Worm (Caenorhabditis elegans): ENCODE measurements around the gene T27A8.7.

T27A8.7 gene

DNA sequence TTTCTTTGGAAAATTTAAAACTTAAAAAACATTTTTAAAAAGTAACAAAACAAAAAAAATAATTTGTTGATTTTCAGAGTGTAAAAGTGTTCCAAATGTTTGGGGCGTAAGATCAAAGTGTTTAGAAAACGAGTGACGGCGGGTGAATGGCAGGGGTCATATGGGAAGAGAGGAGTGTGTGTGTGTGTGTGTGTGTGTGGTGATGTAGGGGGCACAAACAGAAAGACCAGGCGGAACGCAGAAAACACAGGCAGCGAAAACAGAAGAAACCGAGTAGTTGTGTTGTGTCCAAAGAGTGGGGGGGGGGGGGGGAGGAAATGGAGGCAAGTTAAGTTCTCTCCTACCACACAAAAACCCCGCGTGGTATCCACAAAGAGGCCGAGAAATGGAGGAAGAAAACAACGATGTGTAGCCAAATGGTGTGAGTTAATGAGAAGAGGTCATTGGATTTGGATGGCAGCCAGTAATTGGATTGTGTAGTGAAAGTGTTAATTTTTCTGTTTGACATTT, 15.1 kb upstream of the T27A8.7 start, which contains the start of gene B0395.3 (continued):
- TF ChIP-seq lsy-2 (tag; optimal IDR thresholded peaks at IDR 0.05): peak in 1 of 2 experiments; percentile 28
- TF ChIP-seq nhr-6 (tag; optimal IDR thresholded peaks at IDR 0.05): no peak
- TF ChIP-seq unc-39 (tag; optimal IDR thresholded peaks at IDR 0.05): no peak
- peak; percentile 66 for TF ChIP-seq nhr-129 (tag; optimal IDR thresholded peaks at IDR 0.05)
- TF ChIP-seq aly-2 (tag; optimal IDR thresholded peaks at IDR 0.05): no peak
- no peak for TF ChIP-seq ZK546.5 (tag; optimal IDR thresholded peaks at IDR 0.05)
- TF ChIP-seq fos-1 (tag; optimal IDR thresholded peaks at IDR 0.05): peak; percentile 39
- no peak for TF ChIP-seq ztf-4 (tag; optimal IDR thresholded peaks at IDR 0.05)

DNA sequence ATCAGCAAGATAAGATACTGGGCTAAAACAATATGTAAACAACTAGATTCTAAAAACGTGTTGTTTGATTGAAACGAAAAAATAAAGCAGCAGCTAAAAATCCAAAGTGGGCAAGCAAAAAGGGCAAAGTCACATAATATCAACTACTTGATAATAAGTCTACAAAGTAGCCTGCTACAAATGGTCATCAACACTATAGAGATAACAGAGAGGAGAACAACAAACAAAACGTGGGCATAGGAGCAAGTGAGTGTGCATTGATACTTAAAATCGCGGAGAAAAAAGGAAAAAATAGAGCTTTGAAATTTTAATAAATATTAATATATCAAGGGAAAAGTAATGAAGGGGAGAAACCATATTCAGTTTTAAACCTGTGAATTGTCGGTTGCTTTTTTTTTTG, 13.5 kb upstream of the T27A8.7 start:
- TF ChIP-seq zag-1 (tag; optimal IDR thresholded peaks at IDR 0.05) (no peak), egl-27 (tag; optimal IDR thresholded peaks at IDR 0.05) (no peak), sma-9 (GFP tag; optimal IDR thresholded peaks at IDR 0.05) (no peak), sma-9 (tag; optimal IDR thresholded peaks at IDR 0.05) (no peak), sem-4 (tag; optimal IDR thresholded peaks at IDR 0.05) (no peak), C34F6.9 (tag; optimal IDR thresholded peaks at IDR 0.05) (no peak), nhr-6 (tag; optimal IDR thresholded peaks at IDR 0.05) (no peak), nhr-10 (tag; optimal IDR thresholded peaks at IDR 0.05) (no peak), nhr-129 (tag; optimal IDR thresholded peaks at IDR 0.05) (no peak), nhr-23 (tag; optimal IDR thresholded peaks at IDR 0.05) (no peak), alr-1 (tag; optimal IDR thresholded peaks at IDR 0.05) (no peak)

DNA sequence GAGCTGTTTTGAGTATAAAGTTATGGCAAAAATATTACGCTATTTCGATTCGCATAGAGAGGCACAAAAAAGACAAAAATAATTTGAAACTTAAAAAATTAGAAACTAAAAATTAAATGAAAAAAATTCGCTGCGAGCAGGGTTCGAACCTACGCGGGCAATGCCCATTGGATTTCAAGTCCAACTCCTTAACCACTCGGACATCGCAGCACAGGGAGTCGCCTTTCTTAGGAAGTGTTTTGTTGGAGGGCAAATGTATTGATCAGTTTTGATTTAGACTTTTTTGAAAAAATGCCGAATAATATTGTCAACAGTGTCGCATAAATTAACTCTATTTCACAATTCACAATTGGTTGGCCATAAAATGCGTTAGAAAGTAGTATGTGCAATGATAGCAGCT, 12.9 kb upstream of the T27A8.7 start:
- TF ChIP-seq sem-4 (tag; optimal IDR thresholded peaks at IDR 0.05) (no peak), mbf-1 (tag; optimal IDR thresholded peaks at IDR 0.05) (no peak), alr-1 (tag; optimal IDR thresholded peaks at IDR 0.05) (no peak), ZK546.5 (tag; optimal IDR thresholded peaks at IDR 0.05) (no peak), fos-1 (tag; optimal IDR thresholded peaks at IDR 0.05) (peak; percentile 18), dmd-4 (tag; optimal IDR thresholded peaks at IDR 0.05) (no peak)

- TF ChIP-seq R02D3.7 (tag; optimal IDR thresholded peaks at IDR 0.05): no peak
- TF ChIP-seq mbf-1 (tag; optimal IDR thresholded peaks at IDR 0.05): no peak
- TF ChIP-seq nhr-237 (tag; optimal IDR thresholded peaks at IDR 0.05): no peak
- TF ChIP-seq unc-55 (GFP tag; optimal IDR thresholded peaks at IDR 0.05): no peak
- no peak for TF ChIP-seq Y55F3AM.14 (GFP tag; optimal IDR thresholded peaks at IDR 0.05)
- no peak for TF ChIP-seq elt-3 (tag; optimal IDR thresholded peaks at IDR 0.05)
- no peak for TF ChIP-seq mdl-1 (tag; optimal IDR thresholded peaks at IDR 0.05)
- no peak for TF ChIP-seq lin-11 (tag; optimal IDR thresholded peaks at IDR 0.05)
- TF ChIP-seq ztf-4 (tag; optimal IDR thresholded peaks at IDR 0.05): no peak
- no peak for TF ChIP-seq peb-1 (tag; optimal IDR thresholded peaks at IDR 0.05)
- no peak for TF ChIP-seq nhr-77 (tag; optimal IDR thresholded peaks at IDR 0.05)
- TF ChIP-seq nhr-11 (tag; optimal IDR thresholded peaks at IDR 0.05): no peak
- TF ChIP-seq gmeb-1 (tag; optimal IDR thresholded peaks at IDR 0.05): no peak
- no peak for TF ChIP-seq sem-4 (tag; optimal IDR thresholded peaks at IDR 0.05)
- no peak for TF ChIP-seq nhr-12 (tag; optimal IDR thresholded peaks at IDR 0.05)
- no peak for TF ChIP-seq lsy-2 (tag; optimal IDR thresholded peaks at IDR 0.05)
These were observed 11.0 kb upstream of the T27A8.7 start for ce11 chrX:16044325-16044724.

DNA sequence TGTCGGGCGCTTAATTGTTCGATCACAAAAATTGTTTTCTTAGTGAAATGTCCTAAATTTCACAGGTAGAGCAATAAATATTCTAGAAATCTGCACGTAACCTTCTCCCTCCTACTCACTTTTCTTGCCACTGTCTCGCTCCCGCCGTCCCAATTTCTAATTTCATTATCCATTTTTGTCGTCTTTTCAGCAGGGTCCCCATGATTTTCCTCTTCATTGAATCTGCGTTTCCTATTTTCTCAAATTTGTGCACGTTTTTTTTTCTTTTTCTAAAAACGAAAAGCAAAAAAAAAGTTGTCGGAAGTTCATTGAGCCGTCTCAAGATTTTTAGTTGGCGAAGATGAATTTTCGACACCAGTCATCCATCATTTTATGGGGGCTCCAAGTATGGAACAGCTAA, 9.0 kb upstream of the T27A8.7 start:
- TF ChIP-seq unc-55 (GFP tag; optimal IDR thresholded peaks at IDR 0.05) (peak; percentile 42), mab-5 (tag; optimal IDR thresholded peaks at IDR 0.05) (no peak), nhr-21 (tag; optimal IDR thresholded peaks at IDR 0.05) (no peak)

- TF ChIP-seq R02D3.7 (tag; optimal IDR thresholded peaks at IDR 0.05) (no peak), blmp-1 (tag; optimal IDR thresholded peaks at IDR 0.05; ENCODE audit: insufficient read depth) (no peak), ceh-82 (tag; optimal IDR thresholded peaks at IDR 0.05) (no peak), nhr-10 (tag; optimal IDR thresholded peaks at IDR 0.05) (no peak), peb-1 (tag; optimal IDR thresholded peaks at IDR 0.05) (no peak), alr-1 (tag; optimal IDR thresholded peaks at IDR 0.05) (no peak)
These were observed 5.8 kb upstream of the T27A8.7 start, which contains the start of gene cpd-2 for ce11 chrX:16049573-16049972. cpd-2 (plus strand) TSS chrX:16049873.
